Fruit fly (Drosophila melanogaster): ENCODE data around the gene Hs3st-B.

DNA sequence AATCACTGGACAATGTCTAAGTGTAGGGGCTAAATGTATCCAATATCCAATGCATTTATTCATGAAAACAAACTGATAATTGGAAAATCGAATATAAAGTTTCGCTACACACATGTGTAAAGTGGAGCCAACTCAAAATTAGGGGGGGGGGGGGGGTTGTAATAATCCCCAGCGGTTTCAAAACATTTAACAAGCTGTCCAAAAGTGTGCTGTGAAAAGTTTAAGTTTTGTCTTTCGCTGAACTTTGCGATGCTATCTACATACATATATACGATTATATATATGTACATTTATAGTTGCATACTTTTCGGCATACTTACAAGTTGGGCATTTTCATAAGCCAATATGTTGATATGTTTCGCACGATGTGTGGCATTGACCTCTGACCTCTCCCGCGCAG is 900 bp downstream of the Hs3st-B start:
- no peak for TF ChIP-seq CG13894 (tag; optimal IDR thresholded peaks at IDR 0.05)
- no peak for TF ChIP-seq CG5953 (GFP tag; IDR thresholded peaks at IDR 0.05)
- TF ChIP-seq exex (tag; optimal IDR thresholded peaks at IDR 0.05), result no peak
- no peak for TF ChIP-seq Bdp1 (GFP tag; optimal IDR thresholded peaks at IDR 0.05)
- no peak for TF ChIP-seq Myb (GFP tag; optimal IDR thresholded peaks at IDR 0.05)
- TF ChIP-seq Dll (GFP tag; IDR thresholded peaks at IDR 0.05; ENCODE audit: partially characterized antibody), result no peak
- no peak for TF ChIP-seq Dip3 (GFP tag; optimal IDR thresholded peaks at IDR 0.05)
- TF ChIP-seq nmo (GFP tag; optimal IDR thresholded peaks at IDR 0.05), result no peak
- no peak for TF ChIP-seq CG6689 (GFP tag; IDR thresholded peaks at IDR 0.05)
- no peak for TF ChIP-seq org-1 (GFP tag; optimal IDR thresholded peaks at IDR 0.05)
- TF ChIP-seq Camta (GFP tag; optimal IDR thresholded peaks at IDR 0.05), result no peak
- no peak for TF ChIP-seq ro (GFP tag; IDR thresholded peaks at IDR 0.05)
- no peak for TF ChIP-seq ATbp (GFP tag; optimal IDR thresholded peaks at IDR 0.05)
